Worm (Caenorhabditis elegans): Measurements from ENCODE around the gene lgc-4.

ce11 chrX:9255993-9256392 lies 14.0 kb upstream of the lgc-4 start:
- no peak for TF ChIP-seq unc-42 (tag; optimal IDR thresholded peaks at IDR 0.05)
- TF ChIP-seq ceh-22 (tag; optimal IDR thresholded peaks at IDR 0.05): no peak
- TF ChIP-seq unc-55 (GFP tag; optimal IDR thresholded peaks at IDR 0.05): no peak
